Worm (Caenorhabditis elegans) whole organism, L1 larva: ENCODE data around the gene F53B3.6.

Experiments used
- C16A3.4 ChIP-seq: fragments of 150-350 bp; optimal IDR thresholded peaks from 2 replicates; lab custom pipeline; 2014; ENCODE audit warnings: missing biosample characterization, missing genetic modification characterization
- aly-2 ChIP-seq: fragments of 150-350 bp; optimal IDR thresholded peaks from 2 replicates; lab custom pipeline; 2014; ENCODE audit warnings: missing biosample characterization, missing genetic modification characterization
- egl-27 ChIP-seq, 2 experiments: fragments of 150-350 bp in 1 of 2; sonication (generic microtip); optimal IDR thresholded peaks; 3 replicates each; lab custom pipeline; 2017 to 2018; ENCODE audit warnings: missing biosample characterization in 2 of 2, missing genetic modification characterization in 2 of 2, missing genetic modification reagents in 2 of 2
- fos-1 ChIP-seq: fragments of 150-350 bp; optimal IDR thresholded peaks from 2 replicates; lab custom pipeline; 2014; ENCODE audit warnings: missing biosample characterization, missing genetic modification characterization
- irx-1 ChIP-seq: sonication (generic microtip); optimal IDR thresholded peaks from 2 replicates; lab custom pipeline; 2016; ENCODE audit warnings: missing genetic modification characterization, missing compliant biosample characterization
- lsy-2 ChIP-seq, 2 experiments: fragments of 150-350 bp; optimal IDR thresholded peaks; 2 replicates each; lab custom pipeline; 2014; ENCODE audit warnings: missing biosample characterization in 2 of 2, missing genetic modification characterization in 2 of 2
- nhr-76 ChIP-seq: sonication (generic microtip); optimal IDR thresholded peaks from 2 replicates; lab custom pipeline; 2017; ENCODE audit warnings: missing biosample characterization, missing genetic modification characterization
- nhr-77 ChIP-seq: fragments of 150-350 bp; optimal IDR thresholded peaks from 2 replicates; lab custom pipeline; 2014; ENCODE audit warnings: missing biosample characterization, missing genetic modification characterization
- pax-3 ChIP-seq: fragments of 200-800 bp; sonication (Bioruptor generic); optimal IDR thresholded peaks from 2 replicates; lab custom pipeline; 2018; ENCODE audit warnings: mild to moderate bottlenecking, missing genetic modification characterization, moderate library complexity, missing compliant biosample characterization
- sptf-1 ChIP-seq: fragments of 150-350 bp; optimal IDR thresholded peaks from 2 replicates; lab custom pipeline; 2014; ENCODE audit warnings: missing biosample characterization, missing genetic modification characterization
- unc-130 ChIP-seq: fragments of 150-350 bp; optimal IDR thresholded peaks from 2 replicates; lab custom pipeline; 2017; ENCODE audit warnings: missing biosample characterization, missing genetic modification characterization, inconsistent platforms
- unc-86 ChIP-seq: sonication (generic microtip); optimal IDR thresholded peaks from 2 replicates; lab custom pipeline; 2016; ENCODE audit warnings: missing genetic modification characterization, missing compliant biosample characterization

- TF ChIP-seq unc-130 (tag; lab: Kevin White, UChicago) (peak; percentile 44), sptf-1 (tag; lab: Kevin White, UChicago) (no peak), unc-86 (tag; lab: Kevin White, UChicago) (no peak), aly-2 (tag; lab: Kevin White, UChicago) (no peak), nhr-77 (tag; lab: Kevin White, UChicago) (no peak), egl-27 (tag; optimal IDR thresholded peaks at IDR 0.05; lab: Kevin White, UChicago) (no peak), pax-3 (tag; lab: Kevin White, UChicago) (no peak), nhr-76 (no peak), irx-1 (no peak), lsy-2 (tag; optimal IDR thresholded peaks at IDR 0.05; lab: Kevin White, UChicago) (peak in 1 of 2 experiments; percentile 9), C16A3.4 (tag; lab: Kevin White, UChicago) (peak; percentile 35), fos-1 (tag; lab: Kevin White, UChicago) (no peak)
Observed at ce11 chrX:2858380-2858779, 5.6 kb upstream of the F53B3.6 start.
